Fruit fly (Drosophila melanogaster): Measurements from ENCODE around the gene Cpr65Ax1.

Cpr65Ax1 gene

DNA sequence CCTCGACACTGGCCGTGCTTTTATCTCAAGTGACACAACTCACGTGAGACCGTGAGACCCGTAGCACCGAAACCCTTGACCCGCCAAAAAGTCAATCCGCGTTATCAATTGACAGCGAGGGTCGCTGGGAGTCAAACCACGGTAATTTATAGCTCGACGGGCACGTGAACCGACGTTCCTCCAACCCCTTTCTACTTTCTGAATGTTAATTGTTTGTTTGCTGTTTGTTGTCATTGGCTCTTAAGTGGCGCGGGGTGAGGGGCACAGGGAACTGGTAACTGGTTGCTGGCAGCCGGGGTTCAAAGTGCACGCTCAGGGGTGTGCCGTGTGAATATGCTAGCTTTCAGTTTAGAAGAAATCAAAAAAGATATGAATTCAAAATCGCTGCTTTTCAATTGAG lies 41.1 kb downstream of the Cpr65Ax1 start (continued):
- TF ChIP-seq schlank (tag; optimal IDR thresholded peaks at IDR 0.05) = no peak
- TF ChIP-seq CG14860 (GFP tag; IDR thresholded peaks at IDR 0.05; ENCODE audit: partially characterized antibody) = no peak
- TF ChIP-seq Oaz (GFP tag; IDR thresholded peaks at IDR 0.05) = no peak
- TF ChIP-seq mam (GFP tag; optimal IDR thresholded peaks at IDR 0.05) = no peak
- TF ChIP-seq BtbVII (GFP tag; optimal IDR thresholded peaks at IDR 0.05) = no peak
- no peak for TF ChIP-seq Dfd (GFP tag; optimal IDR thresholded peaks at IDR 0.05)
- TF ChIP-seq CG9876 (GFP tag; optimal IDR thresholded peaks at IDR 0.05) = no peak
- no peak for TF ChIP-seq CG6791 (GFP tag; IDR thresholded peaks at IDR 0.05; ENCODE audit: partially characterized antibody)
- TF ChIP-seq yki (optimal IDR thresholded peaks at IDR 0.05) = no peak
- no peak for TF ChIP-seq shn (GFP tag; optimal IDR thresholded peaks at IDR 0.05)
- TF ChIP-seq caup (GFP tag; optimal IDR thresholded peaks at IDR 0.05; ENCODE audit: severe bottlenecking) = no peak
- TF ChIP-seq CG8359 (GFP tag; optimal IDR thresholded peaks at IDR 0.05; ENCODE audit: borderline replicate concordance) = no peak
- peak in 1 of 2 experiments; percentile 72 for TF ChIP-seq Hr78 (GFP tag; optimal IDR thresholded peaks at IDR 0.05)
- no peak for TF ChIP-seq pho (GFP tag; optimal IDR thresholded peaks at IDR 0.05)
- no peak for TF ChIP-seq vnd (GFP tag; IDR thresholded peaks at IDR 0.05; ENCODE audit: partially characterized antibody)
- peak; percentile 34; the same call in 1 of the 3 replicates for TF ChIP-seq otp (GFP tag; IDR thresholded peaks at IDR 0.05)
- TF ChIP-seq slbo (GFP tag; IDR thresholded peaks at IDR 0.05) = no peak
- peak; percentile 56 for TF ChIP-seq Nf-YB (GFP tag; optimal IDR thresholded peaks at IDR 0.05)
- no peak for TF ChIP-seq CG10654 (GFP tag; optimal IDR thresholded peaks at IDR 0.05)
- no peak for TF ChIP-seq CG9817 (tag; optimal IDR thresholded peaks at IDR 0.05)
- TF ChIP-seq CG14710 (tag; optimal IDR thresholded peaks at IDR 0.05) = no peak
- no peak for TF ChIP-seq Optix (GFP tag; IDR thresholded peaks at IDR 0.05)
- no peak for TF ChIP-seq CG7928 (GFP tag; optimal IDR thresholded peaks at IDR 0.05)
- TF ChIP-seq sima (GFP tag; optimal IDR thresholded peaks at IDR 0.05) = no peak
- TF ChIP-seq pros (GFP tag; optimal IDR thresholded peaks at IDR 0.05) = peak; percentile 49
- no peak for TF ChIP-seq CG10979 (tag; optimal IDR thresholded peaks at IDR 0.05)
- no peak for TF ChIP-seq CG18764 (GFP tag; optimal IDR thresholded peaks at IDR 0.05)
- TF ChIP-seq CG9609 (GFP tag; optimal IDR thresholded peaks at IDR 0.05) = no peak

DNA sequence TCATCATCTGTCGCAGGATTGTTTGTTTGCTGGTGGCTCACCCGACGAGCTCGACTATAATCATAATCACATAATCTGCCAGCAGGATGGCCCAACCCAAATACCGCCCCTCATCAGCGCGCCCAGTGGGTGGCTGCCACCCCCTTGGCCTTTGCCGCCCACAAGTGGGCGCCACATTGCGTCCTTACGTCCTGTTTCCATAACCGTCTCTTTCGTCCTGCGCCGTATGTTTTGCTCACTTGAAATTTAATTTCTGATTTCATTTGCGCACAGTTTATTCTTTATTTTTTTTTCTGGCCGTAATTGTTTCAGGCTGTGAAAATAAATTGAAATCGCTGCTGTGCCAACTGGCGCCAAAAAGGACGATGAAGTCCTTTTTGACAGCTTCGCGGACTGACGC lies 42.4 kb downstream of the Cpr65Ax1 start:
- TF ChIP-seq ftz-f1 (GFP tag; optimal IDR thresholded peaks at IDR 0.05) (no peak), Ets65A (GFP tag) (peak; percentile 92)

dm6 chr3L:6104551-6104950 lies 43.2 kb downstream of the Cpr65Ax1 start:
- TF ChIP-seq schlank (tag; optimal IDR thresholded peaks at IDR 0.05) (no peak), CG3163 (GFP tag; optimal IDR thresholded peaks at IDR 0.05) (no peak), lov (optimal IDR thresholded peaks at IDR 0.05) (no peak), lov (GFP tag; IDR thresholded peaks at IDR 0.05) (no peak), CG17328 (GFP tag; IDR thresholded peaks at IDR 0.05) (no peak), Hmr (GFP tag; optimal IDR thresholded peaks at IDR 0.05) (no peak), E2f1 (GFP tag; IDR thresholded peaks at IDR 0.05) (no peak), sug (tag; optimal IDR thresholded peaks at IDR 0.05) (no peak), Awh (GFP tag; IDR thresholded peaks at IDR 0.05) (no peak), eyg (GFP tag; optimal IDR thresholded peaks at IDR 0.05) (no peak), wdn (GFP tag; IDR thresholded peaks at IDR 0.05) (no peak), lbe (GFP tag; optimal IDR thresholded peaks at IDR 0.05) (no peak), CG11504 (tag; optimal IDR thresholded peaks at IDR 0.05) (no peak), Deaf1 (tag; optimal IDR thresholded peaks at IDR 0.05) (no peak), CTCF (GFP tag; optimal IDR thresholded peaks at IDR 0.05) (peak; percentile 12), oc (tag; optimal IDR thresholded peaks at IDR 0.05) (peak; percentile 81), CG7987 (GFP tag; optimal IDR thresholded peaks at IDR 0.05) (no peak), Rx (GFP tag; IDR thresholded peaks at IDR 0.05) (no peak), zf30C (GFP tag; optimal IDR thresholded peaks at IDR 0.05) (no peak), CG17802 (tag; optimal IDR thresholded peaks at IDR 0.05) (no peak), Kr (GFP tag; optimal IDR thresholded peaks at IDR 0.05) (no peak), CG7271 (tag; optimal IDR thresholded peaks at IDR 0.05) (no peak), tna (GFP tag; IDR thresholded peaks at IDR 0.05; ENCODE audit: partially characterized antibody) (no peak)
